Worm (Caenorhabditis elegans): ENCODE data around the gene C36B7.5.

ce11 chrX:7099049-7099448 lies 2.8 kb upstream of the C36B7.5 start:
- TF ChIP-seq lin-39 (tag; optimal IDR thresholded peaks at IDR 0.05) (no peak), blmp-1 (tag; optimal IDR thresholded peaks at IDR 0.05) (no peak), alr-1 (tag; optimal IDR thresholded peaks at IDR 0.05; ENCODE audit: borderline replicate concordance) (no peak), mep-1 (tag; optimal IDR thresholded peaks at IDR 0.05) (no peak), nhr-77 (tag; optimal IDR thresholded peaks at IDR 0.05) (no peak), ceh-88 (GFP tag; IDR thresholded peaks at IDR 0.05) (no peak), ceh-8 (GFP tag; optimal IDR thresholded peaks at IDR 0.05) (no peak), nhr-28 (tag; optimal IDR thresholded peaks at IDR 0.05) (no peak), nhr-47 (tag; optimal IDR thresholded peaks at IDR 0.05) (no peak), nhr-90 (tag; optimal IDR thresholded peaks at IDR 0.05; ENCODE audit: poor library complexity) (no peak)

Measured in whole organism, L1 larva.